Worm (Caenorhabditis elegans) whole organism, dauer: ENCODE data around the gene T20D4.10.
"Not testable (repeated sequence)": the region's sequence is repeated elsewhere in the genome, so short reads cannot be mapped to it uniquely, and the experiment has no call there.

Source experiments
- unc-62 ChIP-seq: sonication (generic microtip); optimal IDR thresholded peaks from 2 replicates; lab custom pipeline; 2017; ENCODE audit warnings: missing biosample characterization, missing genetic modification reagents, missing genetic modification characterization

T20D4.10 gene

ce11 chrV:3399952-3400351 is at the start of gene T20D4.10:
Gene T20D4.10 (plus strand): TSS chrV:3400252.
- not testable (repeated sequence) for TF ChIP-seq unc-62 (GFP tag; lab: Kevin White, UChicago)

- no peak for TF ChIP-seq unc-62 (GFP tag; lab: Kevin White, UChicago)
These were observed 48.8 kb upstream of the T20D4.10 start, which contains the start of gene str-63 for ce11 chrV:3351266-3351665. Gene str-63 (plus strand): TSS chrV:3351566.

ce11 chrV:3352925-3353324 is 47.1 kb upstream of the T20D4.10 start, which contains the start of gene C17B7.12:
Gene C17B7.12 (plus strand): TSS chrV:3353225.
- no peak for TF ChIP-seq unc-62 (GFP tag; lab: Kevin White, UChicago)

- no peak for TF ChIP-seq unc-62 (GFP tag; lab: Kevin White, UChicago)
These were observed 44.5 kb upstream of the T20D4.10 start for ce11 chrV:3355544-3355943.

ce11 chrV:3357106-3357505 is 42.9 kb upstream of the T20D4.10 start, which contains the start of gene scrm-3:
Gene scrm-3 (minus strand): TSS chrV:3357206.
- no peak for TF ChIP-seq unc-62 (GFP tag; lab: Kevin White, UChicago)

- no peak for TF ChIP-seq unc-62 (GFP tag; lab: Kevin White, UChicago)
These were observed 41.8 kb upstream of the T20D4.10 start, which contains the start of gene C04E12.5 for ce11 chrV:3358267-3358666. Gene C04E12.5 (plus strand): TSS chrV:3358567.

- TF ChIP-seq unc-62 (GFP tag; lab: Kevin White, UChicago), result no peak
These were observed 38.4 kb upstream of the T20D4.10 start for ce11 chrV:3361633-3362032.

- TF ChIP-seq unc-62 (GFP tag; lab: Kevin White, UChicago), result no peak
These were observed 37.6 kb upstream of the T20D4.10 start, which contains the start of gene C04E12.4 for ce11 chrV:3362475-3362874. Gene C04E12.4 (plus strand): TSS chrV:3362775.

ce11 chrV:3367773-3368172 is 32.3 kb upstream of the T20D4.10 start, which contains the start of gene C04E12.2:
Gene C04E12.2 (plus strand): TSS chrV:3368073.
- not testable (repeated sequence) for TF ChIP-seq unc-62 (GFP tag; lab: Kevin White, UChicago)

- no peak for TF ChIP-seq unc-62 (GFP tag; lab: Kevin White, UChicago)
These were observed 27.4 kb upstream of the T20D4.10 start, which contains the start of gene srx-121 for ce11 chrV:3372673-3373072. Gene srx-121 (minus strand): TSS chrV:3372773.

ce11 chrV:3376973-3377372 is 23.1 kb upstream of the T20D4.10 start, which contains the start of gene srbc-2:
Gene srbc-2 (minus strand): TSS chrV:3377073.
- TF ChIP-seq unc-62 (GFP tag; lab: Kevin White, UChicago), result no peak

ce11 chrV:3388299-3388698 is 11.8 kb upstream of the T20D4.10 start:
- no peak for TF ChIP-seq unc-62 (GFP tag; lab: Kevin White, UChicago)

- TF ChIP-seq unc-62 (GFP tag; lab: Kevin White, UChicago), result no peak
These were observed 9.0 kb upstream of the T20D4.10 start for ce11 chrV:3391005-3391404.

ce11 chrV:3394065-3394464 is 6.0 kb upstream of the T20D4.10 start:
- TF ChIP-seq unc-62 (GFP tag; lab: Kevin White, UChicago), result no peak

- no peak for TF ChIP-seq unc-62 (GFP tag; lab: Kevin White, UChicago)
These were observed 5.3 kb upstream of the T20D4.10 start, which contains the start of gene T20D4.15 for ce11 chrV:3394694-3395240. Gene T20D4.15 (minus strand): TSS chrV:3394744.

ce11 chrV:3396765-3397164 is 3.3 kb upstream of the T20D4.10 start, which contains the start of gene T20D4.12:
Gene T20D4.12 (plus strand): TSS chrV:3397065.
- not testable (repeated sequence) for TF ChIP-seq unc-62 (GFP tag; lab: Kevin White, UChicago)

- TF ChIP-seq unc-62 (GFP tag; lab: Kevin White, UChicago), result no peak
These were observed 1.7 kb upstream of the T20D4.10 start, which contains the start of gene T20D4.11 for ce11 chrV:3398314-3398713. Gene T20D4.11 (plus strand): TSS chrV:3398690.
